Fruit fly (Drosophila melanogaster) whole organism, pupa: Measurements from ENCODE around the gene CG13796.

ENCODE experiments used
- CG10348 ChIP-seq: fragments of 200-800 bp; sonication (Bioruptor generic); IDR thresholded peaks from 2 replicates; pipeline ENCODE4 v1.3.6; 2022; ENCODE audit warnings: missing biosample characterization, missing genetic modification characterization
- CG12605 ChIP-seq: fragments of 200-800 bp; sonication (Bioruptor generic); IDR thresholded peaks from 2 replicates; pipeline ENCODE4 v1.3.6; 2022; ENCODE audit warnings: missing biosample characterization, missing genetic modification characterization
- CG13204 ChIP-seq: fragments of 200-800 bp; sonication (Bioruptor generic); optimal IDR thresholded peaks from 2 replicates; lab custom pipeline; 2018; ENCODE audit warnings: missing biosample characterization, mild to moderate bottlenecking, missing genetic modification characterization, moderate library complexity
- CG14655 ChIP-seq: fragments of 200-800 bp; sonication (Bioruptor generic); optimal IDR thresholded peaks from 3 replicates; lab custom pipeline; 2017; ENCODE audit warnings: mild to moderate bottlenecking, missing biosample characterization, missing genetic modification reagents, missing genetic modification characterization
- CG15710 ChIP-seq: fragments of 200-800 bp; sonication (Bioruptor generic); optimal IDR thresholded peaks from 2 replicates; lab custom pipeline; 2018; ENCODE audit warnings: missing biosample characterization, mild to moderate bottlenecking, missing genetic modification characterization, moderate library complexity
- CG17806 ChIP-seq: fragments of 200-800 bp; sonication (Bioruptor generic); optimal IDR thresholded peaks from 2 replicates; lab custom pipeline; 2018; ENCODE audit warnings: missing biosample characterization, mild to moderate bottlenecking, missing genetic modification characterization, moderate library complexity
- CG32121 ChIP-seq: fragments of 200-800 bp; sonication (Bioruptor generic); IDR thresholded peaks from 2 replicates; pipeline ENCODE4 v1.3.6; 2022; ENCODE audit warnings: missing biosample characterization, missing genetic modification characterization
- CG34367 ChIP-seq: fragments of 200-800 bp; sonication (Bioruptor generic); optimal IDR thresholded peaks from 2 replicates; lab custom pipeline; 2018; ENCODE audit warnings: missing biosample characterization, mild to moderate bottlenecking, missing genetic modification characterization
- CG4496 ChIP-seq: fragments of 200-800 bp; sonication (Bioruptor generic); IDR thresholded peaks from 3 replicates; pipeline ENCODE4 v1.3.6; 2022; ENCODE audit warnings: missing biosample characterization, missing genetic modification characterization
- CG8159 ChIP-seq: fragments of 200-800 bp; sonication (Bioruptor generic); optimal IDR thresholded peaks from 3 replicates; lab custom pipeline; 2018; ENCODE audit warnings: missing biosample characterization, mild to moderate bottlenecking, missing genetic modification characterization, moderate library complexity
- CG8301 ChIP-seq: fragments of 200-800 bp; sonication (Bioruptor generic); optimal IDR thresholded peaks from 2 replicates; lab custom pipeline; 2018; ENCODE audit warnings: missing biosample characterization, mild to moderate bottlenecking, missing genetic modification characterization
- CG9948 ChIP-seq: fragments of 200-800 bp; sonication (Bioruptor generic); optimal IDR thresholded peaks from 2 replicates; lab custom pipeline; 2018; ENCODE audit warnings: missing biosample characterization, mild to moderate bottlenecking, missing genetic modification characterization, moderate library complexity
- D1 ChIP-seq: fragments of 200-800 bp; sonication (Bioruptor generic); optimal IDR thresholded peaks from 2 replicates; lab custom pipeline; 2018; ENCODE audit warnings: missing biosample characterization, mild to moderate bottlenecking, missing genetic modification characterization, moderate library complexity
- EcR ChIP-seq: fragments of 200-800 bp; sonication (Bioruptor generic); optimal IDR thresholded peaks from 3 replicates; lab custom pipeline; 2019; ENCODE audit warnings: missing biosample characterization, missing genetic modification characterization, mild to moderate bottlenecking, moderate library complexity, missing genetic modification reagents
- Ets98B ChIP-seq: fragments of 200-800 bp; sonication (Bioruptor generic); IDR thresholded peaks from 2 replicates; pipeline ENCODE4 v1.3.6; 2022; ENCODE audit warnings: missing biosample characterization, missing genetic modification characterization
- Pif1A ChIP-seq: fragments of 200-800 bp; sonication (Bioruptor generic); optimal IDR thresholded peaks from 3 replicates; lab custom pipeline; 2016; ENCODE audit warnings: missing biosample characterization, missing genetic modification characterization
- Pif1B ChIP-seq: fragments of 200-800 bp; sonication (Bioruptor generic); optimal IDR thresholded peaks from 3 replicates; lab custom pipeline; 2016; ENCODE audit warnings: missing biosample characterization, missing genetic modification characterization
- Snoo ChIP-seq: fragments of 200-800 bp; sonication (Bioruptor generic); optimal IDR thresholded peaks from 3 replicates; lab custom pipeline; 2017; ENCODE audit warnings: missing biosample characterization, mild to moderate bottlenecking, missing genetic modification characterization, inconsistent platforms
- fd96Ca ChIP-seq: fragments of 200-800 bp; sonication (Bioruptor generic); IDR thresholded peaks from 3 replicates; pipeline ENCODE4 v1.3.6; 2022; ENCODE audit warnings: missing biosample characterization, missing genetic modification characterization
- gl ChIP-seq: fragments of 200-800 bp; sonication (Bioruptor generic); optimal IDR thresholded peaks from 2 replicates; lab custom pipeline; 2018; ENCODE audit warnings: missing biosample characterization, mild to moderate bottlenecking, missing genetic modification characterization
- rn ChIP-seq: fragments of 200-800 bp; sonication (Bioruptor generic); IDR thresholded peaks from 2 replicates; pipeline ENCODE4 v1.3.6; 2022; ENCODE audit warnings: missing biosample characterization, missing genetic modification characterization

CG13796 gene

DNA sequence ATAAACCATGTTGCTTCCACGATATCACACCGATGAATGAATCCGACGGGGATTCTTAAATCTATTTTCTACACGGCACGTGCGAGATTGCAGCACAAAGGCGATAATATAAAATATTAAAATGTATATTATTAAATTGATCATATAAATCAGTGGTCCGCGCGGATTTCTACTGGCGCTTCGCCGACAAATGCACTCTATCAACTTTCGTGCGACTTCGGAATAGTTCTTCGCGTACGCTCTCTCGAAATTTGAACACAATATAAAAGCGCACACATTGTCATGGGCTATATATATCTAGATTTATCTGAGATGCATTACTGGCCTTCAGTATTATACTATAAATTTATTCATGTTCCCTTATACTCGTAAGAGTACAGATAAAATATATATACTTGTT is 15.9 kb downstream of the CG13796 start, which contains the start of gene CG33296:
Gene CG33296 (minus strand): TSS at position 101 of the 400 bp plus-strand sequence.
- TF ChIP-seq CG10348 (no peak), CG4496 (GFP tag; lab: Robert Waterston, UW) (no peak), CG15710 (no peak), CG32121 (GFP tag; lab: Robert Waterston, UW) (no peak), CG8159 (tag; lab: Kevin White, UChicago) (no peak), EcR (GFP tag; lab: Kevin White, UChicago) (no peak), CG9948 (no peak), Pif1A (GFP tag; lab: Kevin White, UChicago) (no peak), CG13204 (no peak)

DNA sequence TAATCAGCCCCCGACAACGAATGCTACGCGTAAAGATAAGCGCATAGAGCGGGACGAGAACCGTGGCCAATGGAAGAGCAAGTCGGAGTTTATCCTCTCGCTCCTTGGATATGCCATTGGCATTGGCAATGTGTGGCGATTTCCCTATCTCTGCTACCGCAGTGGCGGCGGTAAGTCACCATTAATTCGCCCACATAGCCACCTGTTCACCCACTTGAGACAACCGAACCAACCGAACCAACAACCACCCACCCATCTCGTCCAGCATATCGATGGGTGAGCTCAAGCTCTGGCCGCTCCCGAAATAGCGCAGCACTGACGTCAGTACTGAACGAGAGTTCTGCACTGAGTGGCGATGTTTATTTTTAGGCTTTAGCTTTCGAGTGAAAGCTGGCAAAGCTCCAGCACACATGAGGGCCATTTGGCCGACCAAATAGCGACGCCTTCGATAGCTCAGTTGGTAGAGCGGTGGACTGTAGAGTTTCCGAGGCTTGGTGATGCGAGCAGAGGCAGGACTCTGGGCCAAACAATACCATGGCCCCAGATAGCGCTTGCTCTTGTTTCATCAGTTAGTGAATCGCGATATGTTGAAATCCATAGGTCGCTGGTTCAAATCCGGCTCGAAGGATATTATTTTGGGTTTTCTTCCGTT is 21.3 kb downstream of the CG13796 start:
- TF ChIP-seq CG10348 (no peak), CG4496 (GFP tag; lab: Robert Waterston, UW) (0 out of 3 replicates have a peak, but pooled peaks have one; percentile 18)

DNA sequence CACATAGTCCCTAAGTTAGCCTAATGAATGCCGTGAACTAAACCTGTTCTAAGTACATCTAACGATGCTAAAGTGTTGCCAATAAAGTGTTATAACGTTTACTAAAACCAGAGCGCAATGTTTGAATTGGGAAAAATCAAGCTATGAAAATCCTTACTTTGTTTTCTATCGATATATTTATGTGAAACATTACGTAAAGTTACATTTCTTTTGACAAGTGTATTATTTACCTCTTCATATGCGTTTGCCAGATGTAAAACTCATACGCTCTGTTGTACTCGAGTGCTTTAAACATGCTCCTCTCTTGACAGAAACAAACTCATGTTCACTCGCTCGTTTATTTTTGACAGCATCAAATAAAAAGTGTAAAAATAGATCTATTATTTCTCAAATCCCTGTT is 21.9 kb downstream of the CG13796 start, which contains the start of gene Ntl:
Gene Ntl (plus strand): TSS at position 301 of the 400 bp plus-strand sequence.
- TF ChIP-seq CG12605 (GFP tag; lab: Robert Waterston, UW) (no peak), CG14655 (GFP tag; lab: Kevin White, UChicago) (no peak), CG9948 (no peak), Pif1B (GFP tag; lab: Kevin White, UChicago) (no peak), CG32121 (GFP tag; lab: Robert Waterston, UW) (no peak), CG4496 (GFP tag; lab: Robert Waterston, UW) (no peak)

DNA sequence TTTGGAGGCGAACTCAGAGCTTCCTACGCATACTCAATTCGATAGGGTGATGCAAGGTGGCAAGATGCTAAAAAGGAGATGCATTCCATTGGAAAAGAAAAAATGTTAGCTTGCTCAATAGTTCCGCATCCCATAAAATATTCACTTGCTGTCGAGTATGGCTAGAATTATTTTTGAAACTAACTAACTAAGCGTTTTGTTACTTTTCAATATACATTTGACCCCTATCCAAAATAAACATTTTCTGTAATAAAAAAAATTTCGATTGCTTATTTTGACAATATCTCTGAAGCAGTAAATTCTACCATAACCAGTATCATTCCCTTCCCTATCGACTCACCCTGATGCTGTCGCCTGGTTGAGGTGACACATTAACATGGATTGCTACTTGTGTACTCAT is 28.9 kb downstream of the CG13796 start:
- no peak for TF ChIP-seq D1 (tag; lab: Kevin White, UChicago)
- TF ChIP-seq CG8301 (tag; lab: Kevin White, UChicago), result peak; percentile 57
- peak; percentile 73 for TF ChIP-seq Pif1B (GFP tag; lab: Kevin White, UChicago)
- peak; percentile 20; the same call in 1 of the 2 replicates for TF ChIP-seq CG12605 (GFP tag; lab: Robert Waterston, UW)
- peak; percentile 73 for TF ChIP-seq CG17806 (tag; lab: Kevin White, UChicago)
- TF ChIP-seq fd96Ca (GFP tag; lab: Robert Waterston, UW), result 0 out of 3 replicates have a peak, but pooled peaks have one; percentile 40
- TF ChIP-seq CG13204, result peak; percentile 21
- TF ChIP-seq CG8159 (tag; lab: Kevin White, UChicago), result peak; percentile 87
- TF ChIP-seq Pif1A (GFP tag; lab: Kevin White, UChicago), result peak; percentile 79
- peak; percentile 75 for TF ChIP-seq Snoo (tag; lab: Kevin White, UChicago)
- peak; percentile 88 for TF ChIP-seq CG15710
- TF ChIP-seq CG14655 (GFP tag; lab: Kevin White, UChicago), result peak; percentile 51
- TF ChIP-seq gl (tag; lab: Kevin White, UChicago), result peak; percentile 20
- peak; percentile 55; the same call in 2 of the 3 replicates for TF ChIP-seq CG4496 (GFP tag; lab: Robert Waterston, UW)
- TF ChIP-seq Ets98B (GFP tag; lab: Robert Waterston, UW), result 0 out of 2 replicates have a peak, but pooled peaks have one; percentile 22
- TF ChIP-seq CG9948, result peak; percentile 38
- no peak for TF ChIP-seq CG10348
- TF ChIP-seq rn (GFP tag; lab: Robert Waterston, UW), result no peak
- peak; percentile 60 for TF ChIP-seq CG34367
- no peak for TF ChIP-seq EcR (GFP tag; lab: Kevin White, UChicago)

DNA sequence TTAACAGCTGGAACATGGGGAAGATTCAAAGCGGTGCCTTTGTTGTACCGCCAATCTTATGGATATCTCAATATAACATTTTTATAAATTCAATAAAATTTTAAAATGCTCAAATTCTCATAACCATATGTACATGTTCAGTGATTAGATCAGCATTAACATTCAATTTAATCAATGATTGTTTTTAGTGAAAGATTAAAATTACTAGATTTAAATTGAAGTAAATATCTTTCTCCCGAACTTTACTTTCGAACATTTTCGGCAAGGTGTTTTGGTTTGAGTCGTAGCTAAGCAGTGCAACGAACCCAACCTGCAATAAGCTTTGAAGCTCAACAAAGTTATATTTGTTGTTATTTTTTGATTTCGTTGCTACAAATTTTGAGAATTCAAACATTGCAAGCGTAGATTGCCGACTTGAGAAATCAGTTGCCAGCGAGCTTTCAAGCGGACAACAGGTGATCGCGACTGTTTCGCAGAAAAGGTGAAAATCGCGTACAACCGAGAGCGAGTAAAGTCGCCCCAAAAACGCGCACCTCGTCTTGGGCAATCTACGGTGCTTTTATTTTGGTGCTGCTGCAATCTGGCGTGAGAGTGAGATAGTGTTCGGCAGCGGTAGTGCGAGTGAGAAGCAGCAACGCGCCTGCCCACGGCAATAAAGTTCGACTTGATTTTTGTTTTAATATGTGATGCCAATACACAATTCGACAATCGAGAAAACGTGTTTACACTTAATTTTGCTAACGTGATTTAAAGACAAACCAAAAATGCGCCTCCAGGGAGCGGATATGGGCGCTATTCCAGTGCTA is 29.9 kb downstream of the CG13796 start, which contains the start of gene Tep3:
Gene Tep3 (plus strand): TSS at position 423 of the 806 bp plus-strand sequence.
- TF ChIP-seq CG15710, result peak; percentile 28
- TF ChIP-seq CG8301 (tag; lab: Kevin White, UChicago), result peak; percentile 48
- peak; percentile 79 for TF ChIP-seq D1 (tag; lab: Kevin White, UChicago)
- peak; percentile 61 for TF ChIP-seq Pif1B (GFP tag; lab: Kevin White, UChicago)
- 0 out of 2 replicates have a peak, but pooled peaks have one; percentile 29 for TF ChIP-seq Ets98B (GFP tag; lab: Robert Waterston, UW)
- no peak for TF ChIP-seq fd96Ca (GFP tag; lab: Robert Waterston, UW)
- TF ChIP-seq Pif1A (GFP tag; lab: Kevin White, UChicago), result no peak
- TF ChIP-seq EcR (GFP tag; lab: Kevin White, UChicago), result no peak
- no peak for TF ChIP-seq CG13204
- TF ChIP-seq CG4496 (GFP tag; lab: Robert Waterston, UW), result no peak; the same call in 2 of the 3 replicates
- TF ChIP-seq CG8159 (tag; lab: Kevin White, UChicago), result peak; percentile 64
- no peak for TF ChIP-seq CG9948
- peak; percentile 51 for TF ChIP-seq CG17806 (tag; lab: Kevin White, UChicago)
- peak; percentile 16; the same call in 1 of the 2 replicates for TF ChIP-seq CG32121 (GFP tag; lab: Robert Waterston, UW)
- TF ChIP-seq Snoo (tag; lab: Kevin White, UChicago), result no peak
- TF ChIP-seq CG12605 (GFP tag; lab: Robert Waterston, UW), result no peak
- TF ChIP-seq rn (GFP tag; lab: Robert Waterston, UW), result peak; percentile 39; the same call in 1 of the 2 replicates
- peak; percentile 58 for TF ChIP-seq CG14655 (GFP tag; lab: Kevin White, UChicago)
- peak; percentile 27 for TF ChIP-seq CG34367
- TF ChIP-seq gl (tag; lab: Kevin White, UChicago), result no peak
- TF ChIP-seq, all 21 proteins: peak for 11
